Worm (Caenorhabditis elegans) whole organism, mixed stage, embryonic: ENCODE results near the gene clp-1.

ENCODE experiments used
- bed-3 ChIP-seq: fragments of 200-800 bp; sonication (Bioruptor generic); optimal IDR thresholded peaks from 3 replicates; lab custom pipeline; 2018; ENCODE audit warnings: mild to moderate bottlenecking, missing genetic modification characterization, moderate library complexity, missing compliant biosample characterization
- blmp-1 ChIP-seq: fragments of 150-350 bp; optimal IDR thresholded peaks from 2 replicates; lab custom pipeline; 2014; ENCODE audit warnings: missing biosample characterization, missing genetic modification characterization
- ceh-43 ChIP-seq: fragments of 200-800 bp; sonication (Bioruptor generic); optimal IDR thresholded peaks from 2 replicates; lab custom pipeline; 2018; ENCODE audit warnings: mild to moderate bottlenecking, missing genetic modification characterization, moderate library complexity, missing compliant biosample characterization
- ceh-83 ChIP-seq: fragments of 200-800 bp; sonication (Bioruptor generic); optimal IDR thresholded peaks from 2 replicates; lab custom pipeline; 2018; ENCODE audit warnings: mild to moderate bottlenecking, missing genetic modification characterization, missing compliant biosample characterization
- ces-1 ChIP-seq: fragments of 150-350 bp; optimal IDR thresholded peaks from 2 replicates; lab custom pipeline; 2014; ENCODE audit warnings: missing biosample characterization, missing genetic modification reagents, missing genetic modification characterization
- cnd-1 ChIP-seq: fragments of 200-800 bp; sonication (Bioruptor generic); optimal IDR thresholded peaks from 2 replicates; lab custom pipeline; 2018; ENCODE audit warnings: mild to moderate bottlenecking, missing genetic modification characterization, missing compliant biosample characterization
- elt-1 ChIP-seq: sonication (generic microtip); optimal IDR thresholded peaks from 2 replicates; lab custom pipeline; 2017; ENCODE audit warnings: missing genetic modification characterization, mild to moderate bottlenecking, missing compliant biosample characterization, antibody characterized with exemption, moderate library complexity, borderline replicate concordance; ENCODE audit not compliant: insufficient read depth
- elt-3 ChIP-seq: fragments of 150-350 bp; optimal IDR thresholded peaks from 2 replicates; lab custom pipeline; 2014; ENCODE audit warnings: missing biosample characterization, missing genetic modification characterization
- flh-1 ChIP-seq: fragments of 200-800 bp; sonication (Bioruptor generic); optimal IDR thresholded peaks from 2 replicates; lab custom pipeline; 2018; ENCODE audit warnings: mild to moderate bottlenecking, missing genetic modification characterization, moderate library complexity, missing compliant biosample characterization
- ham-2 ChIP-seq: fragments of 200-800 bp; sonication (Bioruptor generic); optimal IDR thresholded peaks from 2 replicates; lab custom pipeline; 2018; ENCODE audit warnings: mild to moderate bottlenecking, missing genetic modification characterization, missing compliant biosample characterization
- hlh-1 ChIP-seq: fragments of 150-350 bp; optimal IDR thresholded peaks from 2 replicates; lab custom pipeline; 2014; ENCODE audit warnings: missing biosample characterization, missing genetic modification reagents, missing genetic modification characterization
- lin-32 ChIP-seq: fragments of 200-800 bp; sonication (Bioruptor generic); optimal IDR thresholded peaks from 2 replicates; lab custom pipeline; 2018; ENCODE audit warnings: mild to moderate bottlenecking, missing genetic modification characterization, missing compliant biosample characterization
- lsy-2 ChIP-seq: fragments of 150-350 bp; optimal IDR thresholded peaks from 2 replicates; lab custom pipeline; 2014; ENCODE audit warnings: missing biosample characterization, missing genetic modification characterization
- mab-5 ChIP-seq: fragments of 150-350 bp; optimal IDR thresholded peaks from 2 replicates; lab custom pipeline; 2014; ENCODE audit warnings: missing biosample characterization, missing genetic modification characterization
- mep-1 ChIP-seq: fragments of 150-350 bp; optimal IDR thresholded peaks from 2 replicates; lab custom pipeline; 2017; ENCODE audit warnings: missing biosample characterization, missing genetic modification reagents, missing genetic modification characterization, inconsistent platforms
- mls-2 ChIP-seq: sonication (generic microtip); optimal IDR thresholded peaks from 2 replicates; lab custom pipeline; 2016; ENCODE audit warnings: mild to moderate bottlenecking, missing genetic modification characterization, moderate library complexity, missing compliant biosample characterization
- nhr-12 ChIP-seq: fragments of 150-350 bp; optimal IDR thresholded peaks from 2 replicates; lab custom pipeline; 2014; ENCODE audit warnings: missing biosample characterization, missing genetic modification characterization
- nhr-2 ChIP-seq: fragments of 150-350 bp; optimal IDR thresholded peaks from 2 replicates; lab custom pipeline; 2014; ENCODE audit warnings: missing biosample characterization, missing genetic modification characterization
- nhr-237 ChIP-seq: fragments of 150-350 bp; optimal IDR thresholded peaks from 2 replicates; lab custom pipeline; 2014; ENCODE audit warnings: missing biosample characterization, missing genetic modification characterization
- nhr-76 ChIP-seq: sonication (generic microtip); optimal IDR thresholded peaks from 2 replicates; lab custom pipeline; 2017; ENCODE audit warnings: missing biosample characterization, missing genetic modification characterization
- pha-4 ChIP-seq: fragments of 150-350 bp; optimal IDR thresholded peaks from 2 replicates; lab custom pipeline; 2018; ENCODE audit warnings: missing biosample characterization, missing genetic modification reagents, missing genetic modification characterization
- snpc-4 ChIP-seq: fragments of 150-350 bp; optimal IDR thresholded peaks from 2 replicates; lab custom pipeline; 2014; ENCODE audit warnings: missing biosample characterization, missing genetic modification characterization
- sptf-1 ChIP-seq: sonication (generic microtip); optimal IDR thresholded peaks from 2 replicates; lab custom pipeline; 2017; ENCODE audit warnings: mild to moderate bottlenecking, missing genetic modification characterization, moderate library complexity, missing compliant biosample characterization
- tbx-8 ChIP-seq: fragments of 200-800 bp; sonication (Bioruptor generic); optimal IDR thresholded peaks from 2 replicates; lab custom pipeline; 2018; ENCODE audit warnings: mild to moderate bottlenecking, missing genetic modification characterization, moderate library complexity, missing compliant biosample characterization
- unc-120 ChIP-seq: sonication (generic microtip); optimal IDR thresholded peaks from 2 replicates; lab custom pipeline; 2017; ENCODE audit warnings: missing genetic modification characterization, missing compliant biosample characterization; ENCODE audit not compliant: poor library complexity, severe bottlenecking
- unc-39 ChIP-seq: fragments of 150-350 bp; optimal IDR thresholded peaks from 2 replicates; lab custom pipeline; 2014; ENCODE audit warnings: missing biosample characterization, missing genetic modification characterization
- unc-62 ChIP-seq: fragments of 150-350 bp; optimal IDR thresholded peaks from 2 replicates; lab custom pipeline; 2014; ENCODE audit warnings: missing biosample characterization, missing genetic modification reagents, missing genetic modification characterization
- ztf-11 ChIP-seq: fragments of 150-350 bp; optimal IDR thresholded peaks from 2 replicates; lab custom pipeline; 2014; ENCODE audit warnings: missing biosample characterization, missing genetic modification characterization

Gene clp-1

ce11 chrIII:7946968-7947491, 32.7 kb upstream of the clp-1 start, which contains the start of gene gsto-1:
Gene gsto-1, minus strand, starts transcription at chrIII:7947018.
- TF ChIP-seq nhr-76 (tag; lab: Kevin White, UChicago) (no peak), ces-1 (GFP tag; lab: Kevin White, UChicago) (no peak), nhr-2 (tag; lab: Kevin White, UChicago) (no peak), bed-3 (GFP tag; lab: Kevin White, UChicago) (no peak), lin-32 (no peak), mab-5 (no peak), elt-3 (no peak), nhr-12 (tag; lab: Kevin White, UChicago) (no peak), ceh-83 (GFP tag; lab: Kevin White, UChicago) (no peak), snpc-4 (tag; lab: Kevin White, UChicago) (no peak), flh-1 (GFP tag; lab: Kevin White, UChicago) (no peak), ham-2 (GFP tag; lab: Kevin White, UChicago) (no peak)

ce11 chrIII:7947677-7948076, 32.1 kb upstream of the clp-1 start:
- no peak for TF ChIP-seq snpc-4 (tag; lab: Kevin White, UChicago)
- no peak for TF ChIP-seq hlh-1 (tag; lab: Kevin White, UChicago)
- TF ChIP-seq nhr-2 (tag; lab: Kevin White, UChicago) = no peak
- no peak for TF ChIP-seq cnd-1
- no peak for TF ChIP-seq ceh-43 (GFP tag; lab: Kevin White, UChicago)
- no peak for TF ChIP-seq blmp-1 (tag; lab: Kevin White, UChicago)
- no peak for TF ChIP-seq ceh-83 (GFP tag; lab: Kevin White, UChicago)
- TF ChIP-seq ham-2 (GFP tag; lab: Kevin White, UChicago) = no peak
- no peak for TF ChIP-seq unc-39
- TF ChIP-seq mep-1 (tag; lab: Kevin White, UChicago) = no peak
- TF ChIP-seq mls-2 (tag; lab: Kevin White, UChicago) = no peak
- TF ChIP-seq unc-120 (tag; lab: Kevin White, UChicago) = no peak
- TF ChIP-seq ces-1 (GFP tag; lab: Kevin White, UChicago) = no peak
- no peak for TF ChIP-seq tbx-8

- no peak for TF ChIP-seq bed-3 (GFP tag; lab: Kevin White, UChicago)
- TF ChIP-seq unc-62 = no peak
- no peak for TF ChIP-seq pha-4
- TF ChIP-seq blmp-1 (tag; lab: Kevin White, UChicago) = no peak
- TF ChIP-seq elt-3 = no peak
- TF ChIP-seq nhr-2 (tag; lab: Kevin White, UChicago) = no peak
- no peak for TF ChIP-seq nhr-237
- no peak for TF ChIP-seq unc-120 (tag; lab: Kevin White, UChicago)
Measured at ce11 chrIII:7948802-7949201, 31.0 kb upstream of the clp-1 start, which contains the start of gene col-90. Gene col-90, plus strand, starts transcription at chrIII:7948838.

- no peak for TF ChIP-seq mls-2 (tag; lab: Kevin White, UChicago)
- TF ChIP-seq unc-39 = no peak
- TF ChIP-seq ces-1 (GFP tag; lab: Kevin White, UChicago) = no peak
- no peak for TF ChIP-seq nhr-76 (tag; lab: Kevin White, UChicago)
Measured at ce11 chrIII:7950447-7950846, 29.3 kb upstream of the clp-1 start.

ce11 chrIII:7952077-7952765, 27.5 kb upstream of the clp-1 start, which contains the start of gene C29E4.15:
Gene C29E4.15, plus strand, starts transcription at chrIII:7952623.
- TF ChIP-seq sptf-1 (tag; lab: Kevin White, UChicago) (no peak), lsy-2 (tag; lab: Kevin White, UChicago) (peak; percentile 24), blmp-1 (tag; lab: Kevin White, UChicago) (no peak), elt-1 (tag; lab: Kevin White, UChicago) (no peak), mep-1 (tag; lab: Kevin White, UChicago) (peak; percentile 14), ztf-11 (no peak), ceh-43 (GFP tag; lab: Kevin White, UChicago) (no peak)
- TF ChIP-seq, all 35 proteins: peak for 2
